Worm (Caenorhabditis elegans): ENCODE results near the gene cest-12.

- TF ChIP-seq T26A5.8 (tag; optimal IDR thresholded peaks at IDR 0.05) (no peak), rcor-1 (GFP tag; IDR thresholded peaks at IDR 0.05) (no peak), zfh-2 (GFP tag; conservative IDR thresholded peaks at IDR 0.05) (no peak), egrh-3 (GFP tag; IDR thresholded peaks at IDR 0.05) (no peak), unc-130 (GFP tag; optimal IDR thresholded peaks at IDR 0.05) (no peak), ceh-100 (GFP tag; IDR thresholded peaks at IDR 0.05) (no peak), snpc-4 (GFP tag; optimal IDR thresholded peaks at IDR 0.05) (no peak), snpc-4 (tag; optimal IDR thresholded peaks at IDR 0.05) (no peak)
These were observed 22.7 kb upstream of the cest-12 start, which contains the start of gene Y75B8A.6 for ce11 chrIII:12130052-12130451.

Measured in whole organism, young adult.